Worm (Caenorhabditis elegans) whole organism, L3 larva: Measurements from ENCODE around the gene srx-74.

Source experiments
- R02D3.7 ChIP-seq: fragments of 150-350 bp; optimal IDR thresholded peaks from 2 replicates; lab custom pipeline; 2014; ENCODE audit warnings: missing biosample characterization, missing genetic modification characterization
- ZK546.5 ChIP-seq: sonication (generic microtip); optimal IDR thresholded peaks from 2 replicates; lab custom pipeline; 2017; ENCODE audit warnings: missing biosample characterization, missing genetic modification characterization
- aly-2 ChIP-seq: fragments of 150-350 bp; optimal IDR thresholded peaks from 2 replicates; lab custom pipeline; 2014; ENCODE audit warnings: missing biosample characterization, missing genetic modification characterization
- ama-1 ChIP-seq: fragments of 150-350 bp; optimal IDR thresholded peaks from 2 replicates; lab custom pipeline; 2018
- ceh-16 ChIP-seq: sonication (generic microtip); optimal IDR thresholded peaks from 2 replicates; lab custom pipeline; 2017; ENCODE audit warnings: missing biosample characterization, missing genetic modification characterization
- ceh-28 ChIP-seq: fragments of 150-350 bp; optimal IDR thresholded peaks from 2 replicates; lab custom pipeline; 2014; ENCODE audit warnings: missing biosample characterization, missing genetic modification reagents, missing genetic modification characterization
- ceh-82 ChIP-seq: fragments of 150-350 bp; optimal IDR thresholded peaks from 2 replicates; lab custom pipeline; 2014; ENCODE audit warnings: missing biosample characterization, missing genetic modification characterization
- ceh-9 ChIP-seq: sonication (generic microtip); optimal IDR thresholded peaks from 2 replicates; lab custom pipeline; 2018; ENCODE audit warnings: missing biosample characterization, missing genetic modification characterization
- daf-12 ChIP-seq: fragments of 150-350 bp; optimal IDR thresholded peaks from 2 replicates; lab custom pipeline; 2014; ENCODE audit warnings: missing biosample characterization, missing genetic modification reagents, missing genetic modification characterization
- egl-27 ChIP-seq: sonication (generic microtip); optimal IDR thresholded peaks from 4 replicates; lab custom pipeline; 2017; ENCODE audit warnings: missing biosample characterization, missing genetic modification reagents, missing genetic modification characterization
- egl-5 ChIP-seq: fragments of 150-350 bp; optimal IDR thresholded peaks from 2 replicates; lab custom pipeline; 2017; ENCODE audit warnings: missing biosample characterization, missing genetic modification reagents, missing genetic modification characterization, inconsistent platforms
- elt-1 ChIP-seq: fragments of 150-350 bp; optimal IDR thresholded peaks from 2 replicates; lab custom pipeline; 2014; ENCODE audit warnings: missing biosample characterization, missing genetic modification characterization
- elt-2 ChIP-seq: sonication (generic microtip); optimal IDR thresholded peaks from 2 replicates; lab custom pipeline; 2016; ENCODE audit warnings: missing genetic modification reagents, mild to moderate bottlenecking, missing genetic modification characterization, missing compliant biosample characterization
- elt-3 ChIP-seq, 3 experiments: fragments of 150-350 bp in 1 of 3; sonication (generic microtip) in 2 of 3; optimal IDR thresholded peaks; 2 replicates in 2 of 3; 4 replicates in 1 of 3; lab custom pipeline; 2014 to 2017; ENCODE audit warnings: missing biosample characterization in 3 of 3, missing genetic modification characterization in 3 of 3
- eor-1 ChIP-seq, 2 experiments: fragments of 150-350 bp; optimal IDR thresholded peaks; 2 replicates each; lab custom pipeline; 2014 to 2018; ENCODE audit warnings: missing biosample characterization in 2 of 2, missing genetic modification characterization in 2 of 2
- fkh-10 ChIP-seq: sonication (generic microtip); optimal IDR thresholded peaks from 2 replicates; lab custom pipeline; 2017; ENCODE audit warnings: missing biosample characterization, missing genetic modification reagents, missing genetic modification characterization
- fkh-2 ChIP-seq: fragments of 150-350 bp; optimal IDR thresholded peaks from 2 replicates; lab custom pipeline; 2014; ENCODE audit warnings: missing biosample characterization, missing genetic modification reagents, missing genetic modification characterization
- fos-1 ChIP-seq: fragments of 150-350 bp; optimal IDR thresholded peaks from 2 replicates; lab custom pipeline; 2014; ENCODE audit warnings: missing biosample characterization, missing genetic modification characterization
- hmg-11 ChIP-seq: sonication (generic microtip); optimal IDR thresholded peaks from 2 replicates; lab custom pipeline; 2016; ENCODE audit warnings: missing genetic modification characterization, missing compliant biosample characterization
- jun-1 ChIP-seq: fragments of 150-350 bp; optimal IDR thresholded peaks from 2 replicates; lab custom pipeline; 2014; ENCODE audit warnings: missing biosample characterization, missing genetic modification reagents, missing genetic modification characterization
- lin-15B ChIP-seq: fragments of 150-350 bp; optimal IDR thresholded peaks from 2 replicates; lab custom pipeline; 2014; ENCODE audit warnings: missing biosample characterization, missing genetic modification characterization
- lin-39 ChIP-seq: fragments of 150-350 bp; optimal IDR thresholded peaks from 2 replicates; lab custom pipeline; 2018; ENCODE audit warnings: missing biosample characterization, missing genetic modification reagents, missing genetic modification characterization
- lsy-12 ChIP-seq: sonication (generic microtip); optimal IDR thresholded peaks from 2 replicates; lab custom pipeline; 2016; ENCODE audit warnings: mild to moderate bottlenecking, missing genetic modification characterization, missing compliant biosample characterization
- mdl-1 ChIP-seq: fragments of 150-350 bp; optimal IDR thresholded peaks from 2 replicates; lab custom pipeline; 2014; ENCODE audit warnings: missing biosample characterization, missing genetic modification characterization
- mml-1 ChIP-seq: fragments of 150-350 bp; sonication (generic microtip); optimal IDR thresholded peaks from 3 replicates; lab custom pipeline; 2014; ENCODE audit warnings: missing biosample characterization, missing genetic modification characterization
- nfya-1 ChIP-seq: sonication (generic microtip); optimal IDR thresholded peaks from 2 replicates; lab custom pipeline; 2017; ENCODE audit warnings: missing genetic modification characterization, mild to moderate bottlenecking, missing compliant biosample characterization, antibody characterized with exemption, moderate library complexity; ENCODE audit not compliant: insufficient read depth
- nhr-11 ChIP-seq: fragments of 150-350 bp; optimal IDR thresholded peaks from 2 replicates; lab custom pipeline; 2014; ENCODE audit warnings: missing biosample characterization, missing genetic modification characterization
- nhr-12 ChIP-seq: fragments of 150-350 bp; optimal IDR thresholded peaks from 2 replicates; lab custom pipeline; 2014; ENCODE audit warnings: missing biosample characterization, missing genetic modification characterization
- nhr-23 ChIP-seq: fragments of 150-350 bp; optimal IDR thresholded peaks from 2 replicates; lab custom pipeline; 2014; ENCODE audit warnings: missing biosample characterization, missing genetic modification reagents, missing genetic modification characterization
- nhr-237 ChIP-seq: fragments of 150-350 bp; optimal IDR thresholded peaks from 2 replicates; lab custom pipeline; 2014; ENCODE audit warnings: missing biosample characterization, missing genetic modification characterization
- nhr-25 ChIP-seq: sonication (generic microtip); optimal IDR thresholded peaks from 2 replicates; lab custom pipeline; 2017; ENCODE audit warnings: missing biosample characterization, missing genetic modification characterization
- nhr-28 ChIP-seq: fragments of 150-350 bp; optimal IDR thresholded peaks from 2 replicates; lab custom pipeline; 2014; ENCODE audit warnings: missing biosample characterization, missing genetic modification characterization
- nhr-43 ChIP-seq: sonication (generic microtip); optimal IDR thresholded peaks from 2 replicates; lab custom pipeline; 2016; ENCODE audit warnings: mild to moderate bottlenecking, missing genetic modification characterization, missing compliant biosample characterization; ENCODE audit not compliant: poor library complexity, severe bottlenecking
- nhr-67 ChIP-seq: fragments of 150-350 bp; optimal IDR thresholded peaks from 2 replicates; lab custom pipeline; 2014; ENCODE audit warnings: missing biosample characterization, missing genetic modification characterization
- nhr-76 ChIP-seq: fragments of 150-350 bp; sonication (generic microtip); optimal IDR thresholded peaks from 5 replicates; lab custom pipeline; 2014; ENCODE audit warnings: missing biosample characterization, missing genetic modification characterization
- nhr-77 ChIP-seq: fragments of 150-350 bp; optimal IDR thresholded peaks from 2 replicates; lab custom pipeline; 2014; ENCODE audit warnings: missing biosample characterization, missing genetic modification characterization
- pha-4 ChIP-seq: fragments of 150-350 bp; optimal IDR thresholded peaks from 2 replicates; lab custom pipeline; 2014; ENCODE audit warnings: missing biosample characterization, missing genetic modification reagents, missing genetic modification characterization
- pqm-1 ChIP-seq: fragments of 150-350 bp; optimal IDR thresholded peaks from 2 replicates; lab custom pipeline; 2017; ENCODE audit warnings: missing biosample characterization, missing genetic modification characterization, inconsistent platforms
- sea-2 ChIP-seq: fragments of 150-350 bp; sonication (generic microtip); optimal IDR thresholded peaks from 4 replicates; lab custom pipeline; 2014; ENCODE audit warnings: missing biosample characterization, missing genetic modification reagents, missing genetic modification characterization
- skn-1 ChIP-seq: fragments of 150-350 bp; optimal IDR thresholded peaks from 2 replicates; lab custom pipeline; 2014; ENCODE audit warnings: missing biosample characterization, missing genetic modification characterization
- snpc-4 ChIP-seq: fragments of 150-350 bp; optimal IDR thresholded peaks from 2 replicates; lab custom pipeline; 2014; ENCODE audit warnings: missing biosample characterization, missing genetic modification characterization
- tbx-2 ChIP-seq: sonication (generic microtip); optimal IDR thresholded peaks from 2 replicates; lab custom pipeline; 2016; ENCODE audit warnings: mild to moderate bottlenecking, missing genetic modification characterization, missing compliant biosample characterization
- unc-39 ChIP-seq: sonication (generic microtip); optimal IDR thresholded peaks from 4 replicates; lab custom pipeline; 2017; ENCODE audit warnings: missing biosample characterization, missing genetic modification characterization
- unc-62 ChIP-seq: fragments of 150-350 bp; sonication (generic microtip); optimal IDR thresholded peaks from 4 replicates; lab custom pipeline; 2014; ENCODE audit warnings: missing biosample characterization, missing genetic modification reagents, missing genetic modification characterization
- zag-1 ChIP-seq: fragments of 150-350 bp; optimal IDR thresholded peaks from 2 replicates; lab custom pipeline; 2014; ENCODE audit warnings: missing biosample characterization, missing genetic modification characterization
- ztf-11 ChIP-seq: fragments of 150-350 bp; optimal IDR thresholded peaks from 2 replicates; lab custom pipeline; 2014; ENCODE audit warnings: missing biosample characterization, missing genetic modification characterization
- ztf-4 ChIP-seq: fragments of 150-350 bp; optimal IDR thresholded peaks from 2 replicates; lab custom pipeline; 2014; ENCODE audit warnings: missing biosample characterization, missing genetic modification characterization

Gene srx-74

DNA sequence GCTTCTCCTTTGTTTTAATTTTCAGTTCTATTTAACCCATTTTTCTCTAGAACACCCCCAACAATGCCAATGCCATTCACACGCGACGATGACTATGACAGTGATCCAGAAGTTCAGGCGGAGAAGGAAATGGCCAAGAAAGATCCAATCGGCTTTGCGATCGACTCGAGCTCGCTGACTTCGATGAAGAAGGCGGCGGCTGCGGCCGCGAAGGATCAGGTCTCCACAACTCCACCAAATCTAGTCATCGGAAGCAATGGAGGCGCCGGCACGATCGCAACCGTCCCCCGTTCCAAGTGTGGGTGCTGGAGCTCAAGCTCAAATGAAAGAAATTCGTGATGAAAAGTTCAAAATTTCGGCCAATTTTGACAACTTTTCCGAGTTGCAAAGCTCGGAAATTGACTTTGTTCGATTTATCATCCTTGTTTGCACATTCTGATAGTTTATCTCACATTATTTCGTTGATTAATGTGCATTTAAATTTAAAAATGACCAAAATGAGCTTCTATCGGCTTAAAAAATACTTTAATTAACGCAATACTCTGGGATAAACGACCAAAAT lies 25.7 kb upstream of the srx-74 start, which contains the start of gene K03B4.2:
Gene K03B4.2 (plus strand): TSS at position 51 of the 562 bp plus-strand sequence.
- peak; percentile 9 for TF ChIP-seq ama-1
- TF ChIP-seq ceh-16 (tag; lab: Kevin White, UChicago), result no peak

- peak; percentile 23 for TF ChIP-seq nhr-25 (tag; lab: Kevin White, UChicago)
- TF ChIP-seq pha-4 (tag; lab: Kevin White, UChicago), result peak; percentile 72
- no peak for TF ChIP-seq nhr-11
- no peak for TF ChIP-seq R02D3.7 (tag; lab: Kevin White, UChicago)
- no peak for TF ChIP-seq unc-39
- TF ChIP-seq ceh-82, result no peak
- peak; percentile 54 for TF ChIP-seq nhr-43 (tag; lab: Kevin White, UChicago)
- no peak for TF ChIP-seq ztf-11 (tag; lab: Kevin White, UChicago)
- TF ChIP-seq nhr-77 (tag; lab: Kevin White, UChicago), result no peak
- no peak for TF ChIP-seq eor-1 (tag; optimal IDR thresholded peaks at IDR 0.05; lab: Kevin White, UChicago)
- TF ChIP-seq egl-5 (tag; lab: Kevin White, UChicago), result no peak
- peak; percentile 71 for TF ChIP-seq mdl-1 (tag; lab: Kevin White, UChicago)
- TF ChIP-seq ama-1, result no peak
- peak; percentile 72 for TF ChIP-seq nhr-23 (tag; lab: Kevin White, UChicago)
- no peak for TF ChIP-seq ceh-28
- TF ChIP-seq daf-12 (tag; lab: Kevin White, UChicago), result no peak
- TF ChIP-seq tbx-2 (tag; lab: Kevin White, UChicago), result no peak
- TF ChIP-seq zag-1 (tag; lab: Kevin White, UChicago), result no peak
- TF ChIP-seq jun-1 (tag; lab: Kevin White, UChicago), result no peak
- peak; percentile 53 for TF ChIP-seq lin-39 (tag; lab: Kevin White, UChicago)
- no peak for TF ChIP-seq ceh-9 (tag; lab: Kevin White, UChicago)
- no peak for TF ChIP-seq egl-27 (tag; lab: Kevin White, UChicago)
- no peak for TF ChIP-seq fkh-10 (GFP tag; lab: Kevin White, UChicago)
- no peak for TF ChIP-seq elt-3 (tag; optimal IDR thresholded peaks at IDR 0.05; lab: Kevin White, UChicago)
- TF ChIP-seq nhr-28 (tag; lab: Kevin White, UChicago), result no peak
- no peak for TF ChIP-seq unc-62 (GFP tag; lab: Kevin White, UChicago)
- TF ChIP-seq elt-2 (tag; lab: Kevin White, UChicago), result peak; percentile 25
- TF ChIP-seq sea-2 (GFP tag; lab: Kevin White, UChicago), result no peak
- TF ChIP-seq ztf-4 (tag; lab: Kevin White, UChicago), result no peak
- no peak for TF ChIP-seq nhr-67 (tag; lab: Kevin White, UChicago)
- no peak for TF ChIP-seq ZK546.5 (tag; lab: Kevin White, UChicago)
- no peak for TF ChIP-seq fos-1 (tag; lab: Kevin White, UChicago)
- TF ChIP-seq nhr-237 (tag; lab: Kevin White, UChicago), result no peak
- no peak for TF ChIP-seq aly-2
- no peak for TF ChIP-seq nhr-76 (tag; lab: Kevin White, UChicago)
- no peak for TF ChIP-seq snpc-4 (tag; lab: Kevin White, UChicago)
- no peak for TF ChIP-seq nhr-12 (tag; lab: Kevin White, UChicago)
- TF ChIP-seq skn-1 (tag; lab: Kevin White, UChicago), result no peak
- peak; percentile 13 for TF ChIP-seq lin-15B (tag; lab: Kevin White, UChicago)
- no peak for TF ChIP-seq mml-1 (tag; lab: Kevin White, UChicago)
- no peak for TF ChIP-seq ceh-16 (tag; lab: Kevin White, UChicago)
- TF ChIP-seq lsy-12, result no peak
- peak; percentile 71 for TF ChIP-seq hmg-11 (tag; lab: Kevin White, UChicago)
- no peak for TF ChIP-seq pqm-1 (tag; lab: Kevin White, UChicago)
- peak; percentile 77 for TF ChIP-seq nfya-1 (tag; lab: Kevin White, UChicago)
- no peak for TF ChIP-seq elt-1 (tag; lab: Kevin White, UChicago)
- TF ChIP-seq fkh-2 (tag; lab: Kevin White, UChicago), result no peak
Measured at ce11 chrV:4686680-4687470, 24.6 kb upstream of the srx-74 start, which contains the start of gene taf-10. Gene taf-10 (plus strand): TSS chrV:4687103.
